Worm (Caenorhabditis elegans): ENCODE results near the gene nrfl-1.

nrfl-1 gene

DNA sequence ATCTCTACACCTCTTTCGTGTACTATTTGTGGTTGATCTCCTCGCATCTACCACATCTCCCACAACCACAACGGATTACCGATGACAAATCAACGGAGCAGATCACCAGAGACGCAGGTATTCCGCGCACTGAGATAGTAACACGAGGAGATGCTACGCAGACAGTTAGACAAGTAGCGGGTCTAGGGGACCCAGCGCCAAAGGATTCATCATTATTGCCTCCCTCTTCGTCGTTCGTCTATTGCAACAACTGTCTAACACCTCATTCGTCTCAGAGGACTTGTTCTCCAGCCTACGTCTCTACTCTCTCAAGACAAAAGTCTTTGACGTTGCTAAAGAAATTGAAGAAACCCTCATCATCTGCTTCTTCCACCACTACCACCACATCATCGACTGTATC, 2.7 kb downstream of the nrfl-1 start:
- TF ChIP-seq flt-1 (GFP tag; IDR thresholded peaks at IDR 0.05) (no peak), ref-1 (GFP tag; conservative IDR thresholded peaks at IDR 0.05) (no peak), ztf-29 (GFP tag; IDR thresholded peaks at IDR 0.05) (no peak), cog-1 (tag; optimal IDR thresholded peaks at IDR 0.05) (no peak), ztf-23 (GFP tag; IDR thresholded peaks at IDR 0.05) (no peak)

DNA sequence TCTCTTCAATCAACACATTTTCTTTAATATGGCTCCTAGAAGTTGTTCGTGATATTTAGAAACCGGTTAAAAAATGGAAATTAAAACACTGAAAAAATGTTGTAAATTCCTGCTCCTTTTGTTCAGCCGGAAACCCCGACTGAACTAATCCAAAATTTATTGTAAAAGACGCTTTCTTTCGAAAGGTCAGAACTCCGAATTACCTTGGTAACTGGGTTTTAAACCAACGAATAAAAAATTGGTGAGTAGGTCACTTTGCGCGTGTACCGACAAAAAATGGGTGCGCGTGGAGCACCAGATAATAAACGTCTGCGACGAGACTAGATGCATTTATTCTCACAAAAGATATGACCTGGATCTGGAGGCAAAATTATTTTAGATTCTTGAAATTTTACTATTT, 11.7 kb downstream of the nrfl-1 start:
- no peak for TF ChIP-seq ref-1 (GFP tag; conservative IDR thresholded peaks at IDR 0.05)
- TF ChIP-seq tab-1 (GFP tag; IDR thresholded peaks at IDR 0.05): no peak
- TF ChIP-seq ztf-29 (GFP tag; IDR thresholded peaks at IDR 0.05): no peak
- TF ChIP-seq T22C8.4 (GFP tag; IDR thresholded peaks at IDR 0.05): no peak
- TF ChIP-seq ztf-23 (GFP tag; IDR thresholded peaks at IDR 0.05): no peak
- TF ChIP-seq med-1 (GFP tag; optimal IDR thresholded peaks at IDR 0.05; ENCODE audit: insufficient read depth): no peak
- TF ChIP-seq klf-2 (GFP tag; conservative IDR thresholded peaks at IDR 0.05): no peak
- TF ChIP-seq flt-1 (GFP tag; IDR thresholded peaks at IDR 0.05): no peak
- no peak for TF ChIP-seq cog-1 (tag; optimal IDR thresholded peaks at IDR 0.05)

DNA sequence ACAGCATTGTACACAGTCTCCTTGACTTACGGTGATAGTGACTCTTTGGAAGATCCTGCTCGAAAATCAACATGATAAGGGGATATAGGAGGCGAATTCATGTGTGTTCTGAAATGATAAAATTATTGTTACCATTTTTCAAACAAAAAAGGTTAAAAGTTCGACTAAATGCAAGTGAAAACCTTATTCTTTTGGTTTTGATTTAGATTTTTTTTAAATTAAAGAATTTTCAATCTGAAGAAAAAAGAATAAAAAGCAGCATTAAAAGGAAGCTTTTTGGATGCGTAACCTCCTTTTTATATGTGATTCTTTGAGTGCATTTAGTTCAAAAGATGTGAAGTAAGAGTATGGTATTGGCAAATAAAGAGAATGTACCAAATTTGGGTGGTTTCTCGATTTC, 16.5 kb downstream of the nrfl-1 start, which contains the start of gene delm-1:
Gene delm-1, minus strand, starts transcription at position 101 of the 400 bp plus-strand sequence.
- TF ChIP-seq tab-1 (GFP tag; IDR thresholded peaks at IDR 0.05) (no peak), med-1 (GFP tag; optimal IDR thresholded peaks at IDR 0.05; ENCODE audit: insufficient read depth) (no peak), ref-1 (GFP tag; conservative IDR thresholded peaks at IDR 0.05) (no peak), cog-1 (tag; optimal IDR thresholded peaks at IDR 0.05) (no peak), klf-2 (GFP tag; conservative IDR thresholded peaks at IDR 0.05) (no peak), ztf-29 (GFP tag; IDR thresholded peaks at IDR 0.05) (no peak), flt-1 (GFP tag; IDR thresholded peaks at IDR 0.05) (no peak), T22C8.4 (GFP tag; IDR thresholded peaks at IDR 0.05) (no peak), ztf-23 (GFP tag; IDR thresholded peaks at IDR 0.05) (no peak)

DNA sequence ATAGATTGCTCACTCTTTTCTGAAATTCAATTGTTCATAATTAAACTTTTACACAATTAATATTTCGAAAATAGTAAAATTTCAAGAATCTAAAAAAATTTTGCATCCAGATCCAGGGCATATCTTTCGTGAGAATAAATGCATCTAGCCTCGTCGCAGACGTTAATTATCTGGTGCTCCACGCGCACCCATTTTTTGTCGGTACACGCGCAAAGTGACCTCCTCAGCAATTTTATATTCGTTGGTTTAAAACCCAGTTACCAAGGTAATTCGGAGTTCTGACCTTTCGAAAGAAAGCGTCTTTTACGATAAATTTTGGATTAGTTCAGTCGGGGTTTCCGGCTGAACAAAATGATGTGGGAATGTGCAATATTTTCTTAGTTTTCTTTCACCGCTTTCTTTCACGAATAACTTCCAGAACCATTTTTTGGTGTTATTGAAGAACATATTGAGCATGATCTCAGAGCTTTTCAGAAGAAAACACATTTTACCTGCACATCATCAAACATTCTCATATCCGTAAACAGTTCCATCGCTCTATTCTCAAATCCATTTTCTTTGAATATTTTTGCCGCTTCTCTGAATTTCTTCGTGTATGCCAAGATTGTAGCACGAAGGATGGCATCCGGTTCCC, 21.4 kb downstream of the nrfl-1 start:
- no peak for TF ChIP-seq tab-1 (GFP tag; IDR thresholded peaks at IDR 0.05)
- no peak for TF ChIP-seq ztf-23 (GFP tag; IDR thresholded peaks at IDR 0.05)
- no peak for TF ChIP-seq flt-1 (GFP tag; IDR thresholded peaks at IDR 0.05)
- TF ChIP-seq klf-2 (GFP tag; conservative IDR thresholded peaks at IDR 0.05): no peak
- no peak for TF ChIP-seq cog-1 (tag; optimal IDR thresholded peaks at IDR 0.05)
- no peak for TF ChIP-seq ref-1 (GFP tag; conservative IDR thresholded peaks at IDR 0.05)
- no peak for TF ChIP-seq ztf-29 (GFP tag; IDR thresholded peaks at IDR 0.05)
- no peak for TF ChIP-seq T22C8.4 (GFP tag; IDR thresholded peaks at IDR 0.05)
- TF ChIP-seq med-1 (GFP tag; optimal IDR thresholded peaks at IDR 0.05; ENCODE audit: insufficient read depth): no peak

- TF ChIP-seq T22C8.4 (GFP tag; IDR thresholded peaks at IDR 0.05) (no peak), med-1 (GFP tag; optimal IDR thresholded peaks at IDR 0.05; ENCODE audit: insufficient read depth) (no peak), cog-1 (tag; optimal IDR thresholded peaks at IDR 0.05) (no peak), ztf-29 (GFP tag; IDR thresholded peaks at IDR 0.05) (no peak), ref-1 (GFP tag; conservative IDR thresholded peaks at IDR 0.05) (no peak)
These were observed 25.5 kb downstream of the nrfl-1 start, which contains the start of gene flp-1 for ce11 chrIV:9144405-9144804. TSS of gene flp-1 (plus strand) at chrIV:9144705.

DNA sequence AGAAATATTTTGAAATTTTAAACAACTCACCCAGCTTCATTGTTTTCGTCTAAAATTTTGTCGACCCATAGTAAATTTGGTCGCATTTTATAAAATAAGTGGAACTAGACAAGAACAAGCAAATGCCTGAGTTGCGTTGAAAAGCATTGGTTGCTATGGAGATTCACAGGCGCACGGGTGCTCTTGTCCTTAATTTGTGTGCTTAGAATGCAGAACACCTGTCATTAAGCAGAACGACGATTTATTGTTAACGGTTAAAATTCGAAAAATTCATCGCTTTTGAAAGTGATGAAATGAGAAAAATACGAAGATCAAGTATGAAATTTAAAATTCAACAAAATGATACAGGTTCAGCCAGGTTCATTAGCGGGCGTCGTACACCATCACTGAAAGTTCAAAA, 27.2 kb downstream of the nrfl-1 start, which contains the start of gene daf-10:
Gene daf-10, minus strand, starts transcription at position 101 of the 400 bp plus-strand sequence.
- TF ChIP-seq med-1 (GFP tag; optimal IDR thresholded peaks at IDR 0.05; ENCODE audit: insufficient read depth): no peak
- no peak for TF ChIP-seq tab-1 (GFP tag; IDR thresholded peaks at IDR 0.05)
- no peak for TF ChIP-seq T22C8.4 (GFP tag; IDR thresholded peaks at IDR 0.05)
- no peak for TF ChIP-seq ztf-29 (GFP tag; IDR thresholded peaks at IDR 0.05)
- TF ChIP-seq flt-1 (GFP tag; IDR thresholded peaks at IDR 0.05): no peak
- TF ChIP-seq klf-2 (GFP tag; conservative IDR thresholded peaks at IDR 0.05): no peak
- no peak for TF ChIP-seq ref-1 (GFP tag; conservative IDR thresholded peaks at IDR 0.05)
- TF ChIP-seq cog-1 (tag; optimal IDR thresholded peaks at IDR 0.05): no peak
- no peak for TF ChIP-seq ztf-23 (GFP tag; IDR thresholded peaks at IDR 0.05)

- no peak for TF ChIP-seq ztf-23 (GFP tag; IDR thresholded peaks at IDR 0.05)
- TF ChIP-seq ztf-29 (GFP tag; IDR thresholded peaks at IDR 0.05): no peak
- TF ChIP-seq T22C8.4 (GFP tag; IDR thresholded peaks at IDR 0.05): no peak
- no peak for TF ChIP-seq med-1 (GFP tag; optimal IDR thresholded peaks at IDR 0.05; ENCODE audit: insufficient read depth)
- TF ChIP-seq ref-1 (GFP tag; conservative IDR thresholded peaks at IDR 0.05): no peak
- no peak for TF ChIP-seq tab-1 (GFP tag; IDR thresholded peaks at IDR 0.05)
- TF ChIP-seq cog-1 (tag; optimal IDR thresholded peaks at IDR 0.05): no peak
- TF ChIP-seq flt-1 (GFP tag; IDR thresholded peaks at IDR 0.05): no peak
- TF ChIP-seq klf-2 (GFP tag; conservative IDR thresholded peaks at IDR 0.05): no peak
These were observed 28.1 kb downstream of the nrfl-1 start, which contains the start of the genes rpb-12 and aly-2 for ce11 chrIV:9146819-9147518. TSS of gene rpb-12 (minus strand) at chrIV:9146869. TSS of gene aly-2 (plus strand) at chrIV:9147468.

ce11 chrIV:9150175-9150574, 31.3 kb downstream of the nrfl-1 start, which contains the start of gene F23B2.7:
TSS of gene F23B2.7 (plus strand) at chrIV:9150475.
- TF ChIP-seq flt-1 (GFP tag; IDR thresholded peaks at IDR 0.05): no peak
- TF ChIP-seq tab-1 (GFP tag; IDR thresholded peaks at IDR 0.05): no peak
- no peak for TF ChIP-seq med-1 (GFP tag; optimal IDR thresholded peaks at IDR 0.05; ENCODE audit: insufficient read depth)
- no peak for TF ChIP-seq klf-2 (GFP tag; conservative IDR thresholded peaks at IDR 0.05)
- TF ChIP-seq cog-1 (tag; optimal IDR thresholded peaks at IDR 0.05): no peak
- no peak for TF ChIP-seq ref-1 (GFP tag; conservative IDR thresholded peaks at IDR 0.05)
- TF ChIP-seq ztf-29 (GFP tag; IDR thresholded peaks at IDR 0.05): no peak
- TF ChIP-seq T22C8.4 (GFP tag; IDR thresholded peaks at IDR 0.05): no peak

DNA sequence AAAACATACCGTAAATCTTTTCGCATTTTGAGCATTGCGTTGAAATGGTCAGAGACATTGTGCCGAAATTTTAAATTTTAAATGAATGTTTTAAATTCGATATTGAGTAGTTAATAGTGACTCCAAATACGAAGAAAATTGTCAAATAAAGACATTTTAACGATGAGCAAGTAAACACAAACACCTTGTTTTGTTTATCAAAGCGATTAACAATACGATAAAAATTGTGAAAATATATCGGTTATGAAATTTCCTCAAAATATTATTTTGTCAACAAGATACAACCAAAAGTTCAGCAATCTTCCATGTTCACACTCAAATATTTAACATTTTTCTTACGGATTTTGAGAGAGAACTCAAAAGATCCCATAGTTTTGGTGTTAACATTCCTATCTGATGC, 35.4 kb downstream of the nrfl-1 start, which contains the start of gene F23B2.10:
Gene F23B2.10, minus strand, starts transcription at position 101 of the 400 bp plus-strand sequence.
- TF ChIP-seq tab-1 (GFP tag; IDR thresholded peaks at IDR 0.05): no peak
- TF ChIP-seq ztf-23 (GFP tag; IDR thresholded peaks at IDR 0.05): no peak
- TF ChIP-seq T22C8.4 (GFP tag; IDR thresholded peaks at IDR 0.05): no peak
- no peak for TF ChIP-seq ref-1 (GFP tag; conservative IDR thresholded peaks at IDR 0.05)
- TF ChIP-seq flt-1 (GFP tag; IDR thresholded peaks at IDR 0.05): no peak
- no peak for TF ChIP-seq klf-2 (GFP tag; conservative IDR thresholded peaks at IDR 0.05)
- no peak for TF ChIP-seq cog-1 (tag; optimal IDR thresholded peaks at IDR 0.05)
- no peak for TF ChIP-seq med-1 (GFP tag; optimal IDR thresholded peaks at IDR 0.05; ENCODE audit: insufficient read depth)
- TF ChIP-seq ztf-29 (GFP tag; IDR thresholded peaks at IDR 0.05): no peak

All from whole organism, midembryonic.